Worm (Caenorhabditis elegans) whole organism, late embryonic: Measurements from ENCODE around the gene F13D11.3.

Experiments used
- C38D4.7 ChIP-seq: fragments of 200-800 bp; sonication (Bioruptor generic); optimal IDR thresholded peaks from 2 replicates; lab custom pipeline; 2018; ENCODE audit warnings: mild to moderate bottlenecking, missing genetic modification characterization, moderate library complexity, missing compliant biosample characterization
- K02D7.2 ChIP-seq: sonication (generic microtip); optimal IDR thresholded peaks from 2 replicates; lab custom pipeline; 2017; ENCODE audit warnings: mild to moderate bottlenecking, missing genetic modification characterization, missing compliant biosample characterization
- T23F11.4 ChIP-seq: fragments of 200-800 bp; sonication (Bioruptor generic); optimal IDR thresholded peaks from 2 replicates; lab custom pipeline; 2018; ENCODE audit warnings: mild to moderate bottlenecking, missing genetic modification characterization, missing compliant biosample characterization
- ama-1 ChIP-seq: fragments of 150-350 bp; optimal IDR thresholded peaks from 2 replicates; lab custom pipeline; 2014
- ceh-18 ChIP-seq: sonication (generic microtip); optimal IDR thresholded peaks from 2 replicates; lab custom pipeline; 2016; ENCODE audit warnings: missing genetic modification characterization, missing compliant biosample characterization
- ceh-19 ChIP-seq: fragments of 200-800 bp; sonication (Bioruptor generic); optimal IDR thresholded peaks from 2 replicates; lab custom pipeline; 2018; ENCODE audit warnings: mild to moderate bottlenecking, missing genetic modification characterization, missing compliant biosample characterization
- ceh-22 ChIP-seq: sonication (generic microtip); optimal IDR thresholded peaks from 2 replicates; lab custom pipeline; 2017; ENCODE audit warnings: missing biosample characterization, missing genetic modification characterization
- ceh-34 ChIP-seq: sonication (generic microtip); optimal IDR thresholded peaks from 2 replicates; lab custom pipeline; 2016; ENCODE audit warnings: mild to moderate bottlenecking, missing genetic modification characterization, missing compliant biosample characterization
- ceh-45 ChIP-seq: fragments of 200-800 bp; sonication (Bioruptor generic); IDR thresholded peaks from 2 replicates; pipeline ENCODE4 v1.3.6; 2022; ENCODE audit warnings: missing genetic modification reagents, missing genetic modification characterization, missing compliant biosample characterization
- ceh-9 ChIP-seq: sonication (generic microtip); optimal IDR thresholded peaks from 2 replicates; lab custom pipeline; 2016; ENCODE audit warnings: mild to moderate bottlenecking, missing genetic modification characterization, inconsistent platforms, missing compliant biosample characterization
- dmd-4 ChIP-seq: sonication (generic microtip); optimal IDR thresholded peaks from 2 replicates; lab custom pipeline; 2016; ENCODE audit warnings: borderline replicate concordance, missing genetic modification characterization, missing compliant biosample characterization
- elt-2 ChIP-seq: sonication (generic microtip); optimal IDR thresholded peaks from 2 replicates; lab custom pipeline; 2016; ENCODE audit warnings: missing genetic modification reagents, missing genetic modification characterization, missing compliant biosample characterization
- fax-1 ChIP-seq: sonication (generic microtip); optimal IDR thresholded peaks from 2 replicates; lab custom pipeline; 2016; ENCODE audit warnings: missing genotype, missing genetic modification characterization, missing compliant biosample characterization
- hlh-30 ChIP-seq: sonication (generic microtip); optimal IDR thresholded peaks from 2 replicates; lab custom pipeline; 2017; ENCODE audit warnings: antibody characterized with exemption, missing genetic modification characterization, missing compliant biosample characterization; ENCODE audit not compliant: insufficient read depth
- hlh-6 ChIP-seq: sonication (generic microtip); optimal IDR thresholded peaks from 2 replicates; lab custom pipeline; 2016; ENCODE audit warnings: missing genotype, missing genetic modification characterization, missing compliant biosample characterization
- lim-6 ChIP-seq: sonication (generic microtip); optimal IDR thresholded peaks from 2 replicates; lab custom pipeline; 2016; ENCODE audit warnings: missing genetic modification characterization, missing compliant biosample characterization
- madf-2 ChIP-seq: sonication (generic microtip); optimal IDR thresholded peaks from 2 replicates; lab custom pipeline; 2017; ENCODE audit warnings: missing genetic modification characterization, missing compliant biosample characterization
- nfya-1 ChIP-seq: sonication (generic microtip); optimal IDR thresholded peaks from 2 replicates; lab custom pipeline; 2017; ENCODE audit warnings: missing genetic modification characterization, mild to moderate bottlenecking, missing compliant biosample characterization, antibody characterized with exemption, moderate library complexity
- npax-4 ChIP-seq: sonication (generic microtip); optimal IDR thresholded peaks from 2 replicates; lab custom pipeline; 2016; ENCODE audit warnings: missing genetic modification characterization, missing compliant biosample characterization
- pat-9 ChIP-seq: fragments of 200-800 bp; sonication (Bioruptor generic); optimal IDR thresholded peaks from 2 replicates; lab custom pipeline; 2018; ENCODE audit warnings: mild to moderate bottlenecking, missing genetic modification characterization, moderate library complexity, missing compliant biosample characterization
- pha-2 ChIP-seq: sonication (generic microtip); optimal IDR thresholded peaks from 2 replicates; lab custom pipeline; 2017; ENCODE audit warnings: mild to moderate bottlenecking, missing genetic modification characterization, missing compliant biosample characterization
- sox-2 ChIP-seq: fragments of 200-800 bp; sonication (Bioruptor generic); IDR thresholded peaks from 2 replicates; pipeline ENCODE4 v1.3.6; 2022; ENCODE audit warnings: missing genetic modification reagents, missing genetic modification characterization, missing compliant biosample characterization
- syd-9 ChIP-seq: sonication (generic microtip); optimal IDR thresholded peaks from 2 replicates; lab custom pipeline; 2016; ENCODE audit warnings: mild to moderate bottlenecking, missing genetic modification characterization, moderate library complexity, missing compliant biosample characterization
- tbx-7 ChIP-seq: sonication (generic microtip); optimal IDR thresholded peaks from 2 replicates; lab custom pipeline; 2016; ENCODE audit warnings: missing genotype, missing genetic modification characterization, missing compliant biosample characterization
- ttx-3 ChIP-seq: sonication (generic microtip); optimal IDR thresholded peaks from 2 replicates; lab custom pipeline; 2016; ENCODE audit warnings: missing genetic modification reagents, missing genetic modification characterization, missing compliant biosample characterization
- unc-55 ChIP-seq: sonication (generic microtip); optimal IDR thresholded peaks from 2 replicates; lab custom pipeline; 2017; ENCODE audit warnings: missing biosample characterization, missing genetic modification reagents, missing genetic modification characterization
- unc-86 ChIP-seq: sonication (generic microtip); optimal IDR thresholded peaks from 2 replicates; lab custom pipeline; 2016; ENCODE audit warnings: missing genetic modification characterization, missing compliant biosample characterization
- zip-5 ChIP-seq: sonication (generic microtip); optimal IDR thresholded peaks from 2 replicates; lab custom pipeline; 2016; ENCODE audit warnings: missing genetic modification characterization, missing compliant biosample characterization

The F13D11.3 gene

DNA sequence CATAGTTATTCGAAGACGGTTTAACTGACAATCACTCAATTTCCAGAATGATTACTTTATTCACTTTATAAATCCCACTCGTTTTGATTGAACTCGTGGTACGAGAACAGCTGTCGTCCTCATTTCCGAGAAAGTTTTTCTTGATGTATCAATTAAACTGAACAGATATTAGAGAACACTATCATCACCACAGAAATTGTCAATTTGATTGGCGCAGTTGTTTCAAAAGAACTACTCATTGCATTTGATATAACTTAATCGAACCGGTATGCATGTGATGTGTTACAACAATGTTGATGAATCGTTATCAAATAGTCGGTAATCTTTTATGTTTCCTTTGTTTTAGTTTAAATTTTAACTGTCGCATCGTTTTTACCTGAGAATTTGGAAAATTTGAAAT is 31.3 kb upstream of the F13D11.3 start:
- TF ChIP-seq hlh-30 (tag; lab: Kevin White, UChicago) (no peak), unc-55 (GFP tag; lab: Kevin White, UChicago) (peak; percentile 60)

DNA sequence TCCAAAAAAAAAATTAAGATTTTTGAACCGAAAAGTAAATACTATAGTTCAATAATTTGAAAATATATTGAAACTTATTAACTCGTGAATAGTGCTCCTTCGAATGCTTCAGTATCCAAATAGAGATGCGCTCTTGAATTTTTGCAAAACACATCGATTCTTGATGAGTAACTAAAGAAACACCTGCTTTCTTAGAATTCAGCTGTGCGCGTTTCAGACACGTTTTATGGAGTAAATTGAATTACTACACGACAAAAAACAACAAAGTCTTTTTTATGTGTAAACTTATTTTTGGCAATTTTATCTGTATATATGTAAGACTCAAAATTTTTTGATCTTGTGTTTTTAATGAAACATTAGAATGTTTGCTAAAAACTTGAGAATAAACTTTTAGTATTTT is 30.8 kb upstream of the F13D11.3 start:
- TF ChIP-seq lim-6 (no peak), madf-2 (tag; lab: Kevin White, UChicago) (no peak), nfya-1 (tag; lab: Kevin White, UChicago) (no peak), ttx-3 (no peak), syd-9 (tag; lab: Kevin White, UChicago) (no peak), tbx-7 (tag; lab: Kevin White, UChicago) (no peak)

DNA sequence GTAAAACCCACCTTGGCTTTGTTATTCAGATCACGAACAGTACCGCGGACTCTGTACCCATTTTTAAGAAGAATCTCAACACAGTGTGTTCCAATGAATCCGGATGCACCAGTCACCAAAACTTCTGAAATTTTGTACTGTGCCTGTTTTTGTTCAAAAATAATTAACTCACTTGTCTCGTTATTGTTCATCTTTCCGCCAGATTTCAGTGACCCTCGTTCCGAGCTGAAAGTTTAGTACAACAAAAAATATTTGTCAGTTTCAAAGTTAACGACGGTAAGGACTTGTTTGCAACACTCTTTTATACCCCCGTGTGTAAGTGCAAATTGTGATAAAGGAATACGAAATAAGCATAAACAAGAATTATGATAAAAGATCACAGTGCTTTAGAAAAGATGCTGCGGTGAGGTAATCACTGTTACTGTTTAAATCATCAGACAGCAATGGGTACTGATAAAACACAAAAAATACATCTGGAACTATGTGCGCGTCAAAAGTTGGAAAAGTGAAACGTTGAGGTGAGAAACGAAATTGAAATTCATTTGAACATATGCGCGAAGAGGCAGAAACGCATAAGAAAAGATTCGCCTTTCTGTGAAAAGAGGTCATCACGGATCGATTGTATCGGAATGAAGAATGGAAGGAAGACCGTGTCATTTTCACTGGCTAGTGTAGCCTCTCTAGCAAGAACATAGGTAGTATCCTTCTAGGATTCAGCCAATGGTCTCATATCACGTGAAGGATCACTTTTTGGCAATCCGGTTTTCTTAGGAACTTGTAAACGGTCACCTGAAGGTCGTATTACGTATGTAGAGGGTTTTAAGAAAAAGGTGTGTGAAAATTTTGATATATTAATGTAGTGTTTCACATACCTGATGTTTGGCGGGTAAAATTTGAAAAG is 29.1 kb upstream of the F13D11.3 start, which contains the start of gene F13D11.4:
TSS of gene F13D11.4 (minus strand) at position 225 of the 901 bp plus-strand sequence.
- TF ChIP-seq ceh-22 (no peak), lim-6 (no peak), zip-5 (no peak), C38D4.7 (GFP tag; lab: Kevin White, UChicago) (no peak), sox-2 (GFP tag; lab: Robert Waterston, UW) (no peak), pha-2 (no peak), ceh-9 (tag; lab: Kevin White, UChicago) (no peak)

DNA sequence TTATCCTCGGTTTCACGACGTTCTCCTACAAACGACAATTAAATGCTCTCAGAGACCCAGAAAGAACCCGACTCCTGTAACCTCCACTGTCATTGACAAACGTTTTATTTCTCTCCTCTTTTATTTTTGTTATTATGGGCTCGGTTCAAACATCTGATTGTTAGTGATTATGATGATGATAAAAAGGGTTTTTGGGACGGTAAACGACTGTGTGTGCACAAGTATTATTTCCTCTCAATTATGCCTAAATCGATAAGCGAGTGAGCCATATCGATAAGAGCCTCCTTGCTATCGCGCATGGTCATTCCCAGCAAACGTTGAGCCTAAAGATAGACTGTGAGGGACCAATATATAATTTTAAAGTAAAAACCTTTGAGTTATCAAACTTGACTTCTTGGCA is 26.1 kb upstream of the F13D11.3 start:
- TF ChIP-seq dmd-4 (tag; lab: Kevin White, UChicago) (no peak), elt-2 (tag; lab: Kevin White, UChicago) (peak; percentile 87)

DNA sequence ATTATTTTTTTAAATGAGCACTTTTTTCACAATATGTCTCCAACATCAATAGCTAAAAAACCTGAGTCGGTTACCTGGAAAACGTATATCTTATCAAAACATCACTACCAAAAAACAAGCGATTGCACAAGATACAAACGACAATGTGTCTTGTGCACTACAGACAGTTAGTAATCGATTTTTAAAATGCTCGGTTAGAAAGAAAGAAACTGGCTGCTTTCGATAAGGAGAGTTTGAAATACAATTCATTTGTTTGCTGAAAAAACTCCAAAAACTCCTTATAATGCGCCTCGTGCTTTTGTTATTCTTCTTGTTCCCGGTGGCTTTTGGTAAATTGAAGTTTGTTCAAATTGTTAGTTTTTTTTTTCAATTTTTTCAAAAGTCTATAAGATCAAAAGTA is 23.5 kb upstream of the F13D11.3 start, which contains the start of gene acp-5:
TSS of gene acp-5 (plus strand) at position 261 of the 400 bp plus-strand sequence.
- TF ChIP-seq ttx-3 (no peak), lim-6 (no peak), syd-9 (tag; lab: Kevin White, UChicago) (no peak), tbx-7 (tag; lab: Kevin White, UChicago) (no peak), pat-9 (tag; lab: Kevin White, UChicago) (no peak), unc-86 (tag; lab: Kevin White, UChicago) (no peak), ceh-45 (GFP tag; lab: Robert Waterston, UW) (no peak)

DNA sequence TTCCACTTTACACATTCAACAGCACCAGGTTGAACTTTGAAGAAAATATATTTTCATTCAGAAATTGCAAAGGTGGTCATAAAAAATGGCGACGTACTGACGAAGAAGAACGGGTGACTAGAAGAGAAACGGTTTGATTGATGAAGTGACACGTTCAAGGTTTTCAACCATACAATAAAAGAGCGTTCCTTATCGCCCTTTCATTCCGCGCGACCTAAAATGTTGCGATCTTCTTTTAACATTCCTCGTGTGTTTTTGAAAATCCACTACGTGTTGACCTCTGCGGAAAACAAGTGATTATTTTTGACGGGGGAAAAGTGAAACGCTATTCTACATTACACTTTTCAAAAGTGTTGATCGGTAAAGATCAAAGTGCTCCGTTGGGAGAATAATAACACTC is 22.4 kb upstream of the F13D11.3 start:
- TF ChIP-seq fax-1 (tag; lab: Kevin White, UChicago) (no peak), ceh-18 (tag; lab: Kevin White, UChicago) (no peak), ceh-34 (tag; lab: Kevin White, UChicago) (no peak), madf-2 (tag; lab: Kevin White, UChicago) (no peak), unc-55 (GFP tag; lab: Kevin White, UChicago) (peak; percentile 17), T23F11.4 (GFP tag; lab: Kevin White, UChicago) (no peak), ama-1 (lab: Kevin White, UChicago) (peak; percentile 15), ceh-19 (GFP tag; lab: Kevin White, UChicago) (no peak), npax-4 (tag; lab: Kevin White, UChicago) (no peak), K02D7.2 (tag; lab: Kevin White, UChicago) (no peak), hlh-6 (tag; lab: Kevin White, UChicago) (no peak)
